Worm (Caenorhabditis elegans): ENCODE data around the gene Y50D4B.2.

Gene Y50D4B.2

ce11 chrV:1100280-1100679 lies at the start of gene Y50D4B.2:
TSS of gene Y50D4B.2 (plus strand) at chrV:1100580.
- no peak for TF ChIP-seq lin-39 (tag; optimal IDR thresholded peaks at IDR 0.05)
- TF ChIP-seq nhr-25 (tag; optimal IDR thresholded peaks at IDR 0.05; ENCODE audit: borderline replicate concordance, insufficient read depth), result no peak
- TF ChIP-seq dmd-6 (GFP tag; IDR thresholded peaks at IDR 0.05), result 0 out of 2 replicates have a peak, but pooled peaks have one; percentile 16
- no peak for TF ChIP-seq unc-39 (tag; optimal IDR thresholded peaks at IDR 0.05)
- TF ChIP-seq nhr-48 (tag; optimal IDR thresholded peaks at IDR 0.05), result no peak

- TF ChIP-seq egl-43 (GFP tag; IDR thresholded peaks at IDR 0.05) (0 out of 2 replicates have a peak, but pooled peaks have one; percentile 30), T26A8.4 (GFP tag; IDR thresholded peaks at IDR 0.05) (no peak), set-16 (GFP tag; IDR thresholded peaks at IDR 0.05) (peak; percentile 45), hmg-1.1 (GFP tag; IDR thresholded peaks at IDR 0.05) (no peak)
Observed at ce11 chrV:1051651-1052050, 48.7 kb upstream of the Y50D4B.2 start.

- TF ChIP-seq Y48G9A.11 (GFP tag; IDR thresholded peaks at IDR 0.05), result no peak
- TF ChIP-seq snpc-4 (tag; optimal IDR thresholded peaks at IDR 0.05), result no peak
- no peak for TF ChIP-seq unc-39 (tag; optimal IDR thresholded peaks at IDR 0.05)
- TF ChIP-seq F37D6.2 (tag; optimal IDR thresholded peaks at IDR 0.05), result no peak
- TF ChIP-seq arid-1 (GFP tag; conservative IDR thresholded peaks at IDR 0.05), result 0 out of 2 replicates have a peak, but pooled peaks have one; percentile 21
- no peak for TF ChIP-seq ceh-82 (tag; optimal IDR thresholded peaks at IDR 0.05)
- no peak for TF ChIP-seq zip-2 (tag; optimal IDR thresholded peaks at IDR 0.05)
- TF ChIP-seq attf-4 (tag; optimal IDR thresholded peaks at IDR 0.05), result no peak
- no peak for TF ChIP-seq tra-1 (GFP tag; IDR thresholded peaks at IDR 0.05)
- TF ChIP-seq fos-1 (tag; optimal IDR thresholded peaks at IDR 0.05), result no peak
- TF ChIP-seq hmg-1.1 (GFP tag; IDR thresholded peaks at IDR 0.05), result 0 out of 2 replicates have a peak, but pooled peaks have one; percentile 15
- no peak for TF ChIP-seq cey-2 (tag; optimal IDR thresholded peaks at IDR 0.05; ENCODE audit: borderline replicate concordance, insufficient read depth)
- TF ChIP-seq F44E2.7 (GFP tag; IDR thresholded peaks at IDR 0.05), result no peak
- no peak for TF ChIP-seq mdt-29 (GFP tag; IDR thresholded peaks at IDR 0.05)
- TF ChIP-seq nhr-237 (tag; optimal IDR thresholded peaks at IDR 0.05), result no peak
Observed at ce11 chrV:1052559-1053064, 47.8 kb upstream of the Y50D4B.2 start, which contains the start of gene K10C9.4. TSS of gene K10C9.4 (minus strand) at chrV:1053014.

ce11 chrV:1053385-1053784 lies 47.0 kb upstream of the Y50D4B.2 start:
- TF ChIP-seq skn-1 (tag; optimal IDR thresholded peaks at IDR 0.05) (no peak), dpl-1 (GFP tag; optimal IDR thresholded peaks at IDR 0.05) (no peak), lin-29 (GFP tag; IDR thresholded peaks at IDR 0.05) (no peak), tag-97 (GFP tag; IDR thresholded peaks at IDR 0.05) (no peak), zfp-3 (GFP tag; conservative IDR thresholded peaks at IDR 0.05) (no peak), pqm-1 (tag; optimal IDR thresholded peaks at IDR 0.05) (no peak)

ce11 chrV:1060219-1060863 lies 40.0 kb upstream of the Y50D4B.2 start:
- TF ChIP-seq aha-1 (tag) (peak; percentile 5), php-3 (GFP tag; IDR thresholded peaks at IDR 0.05) (0 out of 2 replicates have a peak, but pooled peaks have one; percentile 7), daf-19 (GFP tag; conservative IDR thresholded peaks at IDR 0.05) (no peak), hlh-11 (tag; optimal IDR thresholded peaks at IDR 0.05) (peak; percentile 61), vab-7 (GFP tag; IDR thresholded peaks at IDR 0.05) (no peak), pqm-1 (tag; optimal IDR thresholded peaks at IDR 0.05) (peak; percentile 76), snpc-1.2 (GFP tag; IDR thresholded peaks at IDR 0.05) (no peak), ceh-28 (tag; optimal IDR thresholded peaks at IDR 0.05) (no peak), unc-39 (tag; optimal IDR thresholded peaks at IDR 0.05) (no peak), skn-1 (tag; optimal IDR thresholded peaks at IDR 0.05) (no peak), ama-1 (optimal IDR thresholded peaks at IDR 0.05) (no peak), lsy-2 (tag; optimal IDR thresholded peaks at IDR 0.05) (no peak), nhr-28 (tag; optimal IDR thresholded peaks at IDR 0.05) (peak; percentile 86), hlh-30 (tag; optimal IDR thresholded peaks at IDR 0.05; ENCODE audit: insufficient read depth) (no peak), ceh-20 (GFP tag; IDR thresholded peaks at IDR 0.05) (no peak), spr-3 (GFP tag; optimal IDR thresholded peaks at IDR 0.05) (no peak), dpl-1 (GFP tag; optimal IDR thresholded peaks at IDR 0.05) (peak; percentile 13), Y75B8A.6 (GFP tag; IDR thresholded peaks at IDR 0.05) (no peak), rbr-2 (tag; optimal IDR thresholded peaks at IDR 0.05) (no peak)

Measured in whole organism, L4 larva.